Fruit fly (Drosophila melanogaster): ENCODE results near the gene Nepl19.

The Nepl19 gene

DNA sequence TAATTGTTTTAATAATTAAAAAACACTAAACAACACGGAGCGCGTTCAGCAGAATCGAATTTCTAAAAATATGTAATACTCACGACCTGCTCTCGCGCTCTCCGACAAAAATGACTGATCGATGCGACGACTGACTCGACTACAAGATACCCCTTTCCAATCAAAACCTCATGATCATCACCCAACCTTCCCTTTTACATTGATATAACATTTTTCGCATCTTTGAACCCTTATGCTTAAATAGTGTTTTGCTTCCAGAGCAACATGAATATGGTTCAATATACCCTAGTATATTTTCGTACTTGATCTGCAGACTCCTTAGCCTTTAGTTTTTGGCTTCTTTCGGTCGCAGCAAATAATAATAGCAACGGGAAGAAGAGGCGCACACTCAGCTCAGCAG is 31.8 kb upstream of the Nepl19 start (continued):
- TF ChIP-seq btn (GFP tag; optimal IDR thresholded peaks at IDR 0.05): peak; percentile 65
- peak; percentile 76 for TF ChIP-seq CG1024 (GFP tag; IDR thresholded peaks at IDR 0.05)
- peak; percentile 78 for TF ChIP-seq wor (GFP tag; IDR thresholded peaks at IDR 0.05)
- TF ChIP-seq CG6654 (GFP tag; optimal IDR thresholded peaks at IDR 0.05): peak; percentile 36
- peak; percentile 64 for TF ChIP-seq Meics (GFP tag; optimal IDR thresholded peaks at IDR 0.05)
- peak; percentile 80 for TF ChIP-seq stc (GFP tag; IDR thresholded peaks at IDR 0.05)
- TF ChIP-seq sr (GFP tag; IDR thresholded peaks at IDR 0.05): peak; percentile 69; the same call in 2 of the 3 replicates
- no peak for TF ChIP-seq CG6791 (GFP tag; IDR thresholded peaks at IDR 0.05; ENCODE audit: partially characterized antibody)
- no peak for TF ChIP-seq bbx (GFP tag; IDR thresholded peaks at IDR 0.05; ENCODE audit: partially characterized antibody)
- no peak for TF ChIP-seq BtbVII (GFP tag; optimal IDR thresholded peaks at IDR 0.05)

DNA sequence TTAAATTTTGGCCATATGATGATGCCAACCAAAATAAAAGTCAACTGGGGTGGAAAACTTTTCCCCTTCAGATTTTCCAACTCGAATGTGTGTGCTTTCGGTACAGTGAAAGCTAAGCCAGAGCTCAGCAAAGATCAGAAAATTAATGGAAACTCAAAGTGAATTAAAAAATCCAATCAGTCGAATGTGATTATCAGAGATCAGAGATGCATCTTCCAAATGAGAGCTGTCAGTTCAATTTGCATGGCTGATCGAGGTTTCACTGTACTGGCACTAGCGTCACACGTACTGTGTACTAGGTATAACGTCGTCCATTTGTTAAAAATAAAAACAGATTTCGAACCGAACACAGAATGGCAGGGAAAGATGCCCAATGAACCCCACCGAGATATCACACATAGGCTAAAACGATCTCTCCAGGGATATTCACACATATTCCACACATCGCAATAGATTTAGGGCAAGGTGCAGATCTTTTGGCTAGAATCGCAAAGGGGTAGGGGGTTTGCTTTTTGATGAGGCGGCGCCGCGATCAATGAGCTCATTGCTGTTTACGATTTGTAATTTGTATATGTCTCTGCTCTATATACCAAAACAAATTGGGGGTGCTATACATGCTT is 25.0 kb upstream of the Nepl19 start:
- TF ChIP-seq kni (GFP tag; optimal IDR thresholded peaks at IDR 0.05) (no peak), CG17829 (tag; optimal IDR thresholded peaks at IDR 0.05) (peak; percentile 59), CG9797 (GFP tag; optimal IDR thresholded peaks at IDR 0.05) (no peak), CG5953 (GFP tag; IDR thresholded peaks at IDR 0.05) (peak; percentile 66), CoRest (tag; optimal IDR thresholded peaks at IDR 0.05) (peak; percentile 78), CG8290 (GFP tag; optimal IDR thresholded peaks at IDR 0.05) (no peak), CG8290 (tag; optimal IDR thresholded peaks at IDR 0.05) (peak in 1 of 2 experiments; percentile 93), fd96Cb (tag; optimal IDR thresholded peaks at IDR 0.05) (peak; percentile 48), Lim3 (GFP tag; IDR thresholded peaks at IDR 0.05) (0 out of 2 replicates have a peak, but pooled peaks have one; percentile 37), CG4854 (GFP tag; optimal IDR thresholded peaks at IDR 0.05) (no peak), HmgD (GFP tag; optimal IDR thresholded peaks at IDR 0.05) (peak; percentile 12), grau (tag; optimal IDR thresholded peaks at IDR 0.05) (peak; percentile 96), CG1024 (GFP tag; IDR thresholded peaks at IDR 0.05) (peak; percentile 48; the same call in 1 of the 2 replicates), usp (GFP tag; optimal IDR thresholded peaks at IDR 0.05) (no peak), D (optimal IDR thresholded peaks at IDR 0.05) (no peak), D (GFP tag; optimal IDR thresholded peaks at IDR 0.05) (peak; percentile 21), Mes4 (GFP tag; optimal IDR thresholded peaks at IDR 0.05) (peak; percentile 41), bcd (GFP tag; optimal IDR thresholded peaks at IDR 0.05) (peak; percentile 76), CG31365 (tag; optimal IDR thresholded peaks at IDR 0.05) (peak; percentile 51), wek (GFP tag; optimal IDR thresholded peaks at IDR 0.05) (peak; percentile 14), CG8478 (optimal IDR thresholded peaks at IDR 0.05) (no peak), CG4404 (GFP tag; IDR thresholded peaks at IDR 0.05) (peak; percentile 60), CG10147 (GFP tag; optimal IDR thresholded peaks at IDR 0.05) (peak; percentile 49), MTF-1 (GFP tag; optimal IDR thresholded peaks at IDR 0.05; ENCODE audit: borderline replicate concordance) (no peak), Poxn (GFP tag; IDR thresholded peaks at IDR 0.05) (no peak), bowl (GFP tag; IDR thresholded peaks at IDR 0.05) (peak; percentile 39; the same call in 1 of the 2 replicates), CG1602 (GFP tag; optimal IDR thresholded peaks at IDR 0.05) (peak; percentile 41), sc (optimal IDR thresholded peaks at IDR 0.05) (no peak), sc (GFP tag; optimal IDR thresholded peaks at IDR 0.05) (peak; percentile 3), CG15514 (GFP tag; optimal IDR thresholded peaks at IDR 0.05) (peak; percentile 21), slp2 (GFP tag; optimal IDR thresholded peaks at IDR 0.05) (peak; percentile 48), CG13775 (GFP tag; optimal IDR thresholded peaks at IDR 0.05) (peak; percentile 47), Med (GFP tag) (peak; percentile 98), chm (GFP tag; IDR thresholded peaks at IDR 0.05) (peak; percentile 65; the same call in 1 of the 2 replicates), hbn (GFP tag; IDR thresholded peaks at IDR 0.05; ENCODE audit: partially characterized antibody) (no peak), MESR4 (GFP tag; optimal IDR thresholded peaks at IDR 0.05) (no peak), so (GFP tag; IDR thresholded peaks at IDR 0.05) (peak; percentile 75), CG17359 (tag; optimal IDR thresholded peaks at IDR 0.05) (peak; percentile 68), CG8089 (GFP tag; optimal IDR thresholded peaks at IDR 0.05) (peak; percentile 59), run (tag; optimal IDR thresholded peaks at IDR 0.05) (no peak)

All from whole organism, embryonic.